Worm (Caenorhabditis elegans): ENCODE data around the gene flp-23.

Gene flp-23

DNA sequence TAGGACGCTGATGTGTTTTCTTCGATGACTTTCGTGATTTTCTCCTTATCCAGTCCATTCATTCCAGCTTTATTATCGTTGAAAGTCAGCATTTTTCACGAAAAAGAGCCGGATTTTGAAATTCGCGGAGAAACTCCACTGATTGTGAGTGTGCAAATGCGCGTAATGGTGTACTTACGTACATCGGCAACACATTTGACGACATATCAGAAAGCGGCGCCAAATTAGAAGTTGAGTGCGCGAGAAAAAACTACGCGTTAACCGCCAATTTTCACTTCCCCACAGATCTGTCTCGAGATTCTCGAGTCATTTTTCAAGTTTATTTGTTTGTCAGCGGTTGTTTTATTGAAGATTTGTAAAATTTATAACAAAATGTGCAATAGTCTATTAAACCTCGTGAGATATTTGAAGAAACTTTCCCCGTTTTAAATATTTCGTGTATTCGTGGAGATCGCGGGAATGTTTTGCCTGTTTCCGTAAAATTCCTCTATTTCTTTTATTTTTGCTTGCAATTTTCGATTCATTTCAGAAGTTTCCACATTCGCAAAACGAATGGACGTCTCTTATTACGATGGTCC, 22.1 kb upstream of the flp-23 start, which contains the start of the genes polk-1 and gpr-1:
polk-1 (minus strand) TSS at position 186 of the 578 bp plus-strand sequence.
gpr-1 (plus strand) TSS at position 528 of the 578 bp plus-strand sequence.
- TF ChIP-seq ceh-43 (GFP tag; optimal IDR thresholded peaks at IDR 0.05) (no peak), mab-5 (tag; optimal IDR thresholded peaks at IDR 0.05) (no peak), zip-8 (tag; optimal IDR thresholded peaks at IDR 0.05) (no peak), unc-120 (tag; optimal IDR thresholded peaks at IDR 0.05; ENCODE audit: poor library complexity, severe bottlenecking) (no peak), ces-1 (GFP tag; optimal IDR thresholded peaks at IDR 0.05) (peak; percentile 16), unc-39 (tag; optimal IDR thresholded peaks at IDR 0.05) (no peak), snpc-4 (tag; optimal IDR thresholded peaks at IDR 0.05) (no peak), mep-1 (tag; optimal IDR thresholded peaks at IDR 0.05) (peak; percentile 23), tbx-8 (GFP tag; optimal IDR thresholded peaks at IDR 0.05) (no peak), lsy-2 (tag; optimal IDR thresholded peaks at IDR 0.05) (peak; percentile 34), flh-1 (GFP tag; optimal IDR thresholded peaks at IDR 0.05) (no peak), nhr-237 (tag; optimal IDR thresholded peaks at IDR 0.05) (no peak)

DNA sequence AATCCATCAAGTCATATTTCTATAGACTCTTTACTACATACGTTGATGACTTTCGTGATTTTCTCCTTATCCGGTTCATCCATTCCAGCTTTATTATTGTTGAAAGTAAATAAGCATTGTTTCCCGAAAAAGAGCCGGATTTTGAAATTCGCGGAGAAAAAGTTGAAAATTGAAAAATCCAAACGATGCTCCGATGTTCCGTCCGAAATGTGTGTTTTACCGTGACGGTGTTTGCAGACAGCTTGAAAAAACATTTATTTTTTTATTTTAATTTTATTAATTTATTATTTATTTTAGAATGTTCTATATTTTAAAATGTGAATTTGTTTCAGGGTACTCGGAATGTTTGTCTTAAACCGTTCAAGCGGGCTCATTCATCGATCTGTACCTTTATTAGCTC, 19.7 kb upstream of the flp-23 start, which contains the start of gene dnj-10:
dnj-10 (plus strand) TSS at position 333 of the 400 bp plus-strand sequence.
- TF ChIP-seq elt-3 (tag; optimal IDR thresholded peaks at IDR 0.05) = no peak
- TF ChIP-seq unc-62 (GFP tag; optimal IDR thresholded peaks at IDR 0.05) = no peak
- TF ChIP-seq mep-1 (tag; optimal IDR thresholded peaks at IDR 0.05) = peak; percentile 57
- no peak for TF ChIP-seq lin-13 (tag; optimal IDR thresholded peaks at IDR 0.05)
- TF ChIP-seq nhr-237 (tag; optimal IDR thresholded peaks at IDR 0.05) = peak; percentile 3
- no peak for TF ChIP-seq lin-32 (GFP tag; optimal IDR thresholded peaks at IDR 0.05)
- peak; percentile 3 for TF ChIP-seq nhr-2 (tag; optimal IDR thresholded peaks at IDR 0.05)
- TF ChIP-seq nhr-28 (tag; optimal IDR thresholded peaks at IDR 0.05) = no peak
- peak; percentile 82 for TF ChIP-seq ces-1 (GFP tag; optimal IDR thresholded peaks at IDR 0.05)
- no peak for TF ChIP-seq drap-1 (GFP tag; optimal IDR thresholded peaks at IDR 0.05)
- peak; percentile 65 for TF ChIP-seq lsy-2 (tag; optimal IDR thresholded peaks at IDR 0.05)
- no peak for TF ChIP-seq flh-1 (GFP tag; optimal IDR thresholded peaks at IDR 0.05)
- no peak for TF ChIP-seq ceh-43 (GFP tag; optimal IDR thresholded peaks at IDR 0.05)

DNA sequence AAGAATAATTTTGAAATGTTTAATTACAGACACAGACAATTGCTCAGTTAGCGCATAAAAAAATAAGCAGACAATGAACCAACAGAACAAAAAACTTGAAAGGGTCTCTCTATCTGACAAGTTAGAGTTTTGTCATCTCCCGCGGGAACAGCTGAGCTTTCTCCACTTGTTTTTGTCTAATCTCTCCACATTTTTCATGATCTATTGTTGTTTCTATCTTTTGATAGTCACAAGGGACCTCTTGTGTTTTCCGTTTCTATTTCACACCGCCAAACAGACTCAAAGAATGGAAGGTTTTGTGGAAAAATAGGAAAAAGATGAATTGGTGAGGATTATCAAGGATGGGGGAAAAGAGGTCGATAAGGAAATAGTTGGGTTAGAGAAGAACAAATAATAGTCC, 13.8 kb upstream of the flp-23 start:
- TF ChIP-seq elt-1 (tag; optimal IDR thresholded peaks at IDR 0.05; ENCODE audit: borderline replicate concordance, insufficient read depth) (no peak), hlh-1 (tag; optimal IDR thresholded peaks at IDR 0.05) (peak; percentile 63)

DNA sequence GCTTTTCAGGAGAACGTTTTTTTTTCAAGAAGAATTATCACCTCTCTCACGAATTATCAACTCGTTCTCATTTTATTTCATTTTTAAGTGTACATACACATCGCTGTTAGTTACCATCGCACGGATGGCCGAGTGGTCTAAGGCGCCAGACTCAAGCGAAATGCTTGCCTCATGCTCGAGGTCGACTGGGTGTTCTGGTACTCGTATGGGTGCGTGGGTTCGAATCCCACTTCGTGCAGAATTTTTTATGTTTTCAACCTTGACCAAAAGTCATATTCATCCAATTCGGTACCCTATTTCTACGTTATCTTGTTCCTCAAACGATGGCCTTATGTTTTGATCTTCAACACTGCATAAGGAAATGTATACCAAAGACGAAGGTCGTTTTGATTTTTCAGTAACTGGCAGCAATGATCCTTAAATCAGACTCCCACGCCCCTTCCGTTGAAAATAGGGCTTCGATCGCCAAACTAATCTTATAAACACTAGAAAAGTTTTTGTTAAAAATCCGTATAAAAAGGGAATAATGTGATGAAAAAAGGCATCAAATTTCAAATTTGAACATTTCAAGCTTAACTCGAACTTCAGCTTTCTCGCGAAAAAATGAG, 11.3 kb upstream of the flp-23 start, which contains the start of gene fip-1:
fip-1 (plus strand) TSS at position 558 of the 608 bp plus-strand sequence.
- TF ChIP-seq pha-4 (tag; optimal IDR thresholded peaks at IDR 0.05) (no peak), mep-1 (tag; optimal IDR thresholded peaks at IDR 0.05) (no peak), unc-39 (tag; optimal IDR thresholded peaks at IDR 0.05) (no peak), ceh-39 (tag; optimal IDR thresholded peaks at IDR 0.05) (no peak), unc-62 (GFP tag; optimal IDR thresholded peaks at IDR 0.05) (no peak), ces-1 (GFP tag; optimal IDR thresholded peaks at IDR 0.05) (no peak), mls-2 (tag; optimal IDR thresholded peaks at IDR 0.05) (no peak), drap-1 (GFP tag; optimal IDR thresholded peaks at IDR 0.05) (no peak), ham-2 (GFP tag; optimal IDR thresholded peaks at IDR 0.05) (no peak), nhr-28 (tag; optimal IDR thresholded peaks at IDR 0.05) (no peak), nhr-76 (tag; optimal IDR thresholded peaks at IDR 0.05) (no peak), nhr-2 (tag; optimal IDR thresholded peaks at IDR 0.05) (no peak), ztf-11 (tag; optimal IDR thresholded peaks at IDR 0.05) (no peak), snpc-4 (tag; optimal IDR thresholded peaks at IDR 0.05) (no peak), lsy-2 (tag; optimal IDR thresholded peaks at IDR 0.05) (no peak), hlh-1 (tag; optimal IDR thresholded peaks at IDR 0.05) (no peak), sptf-1 (tag; optimal IDR thresholded peaks at IDR 0.05) (no peak), cnd-1 (tag; optimal IDR thresholded peaks at IDR 0.05) (no peak), unc-120 (tag; optimal IDR thresholded peaks at IDR 0.05; ENCODE audit: poor library complexity, severe bottlenecking) (no peak), lin-13 (tag; optimal IDR thresholded peaks at IDR 0.05) (no peak)

DNA sequence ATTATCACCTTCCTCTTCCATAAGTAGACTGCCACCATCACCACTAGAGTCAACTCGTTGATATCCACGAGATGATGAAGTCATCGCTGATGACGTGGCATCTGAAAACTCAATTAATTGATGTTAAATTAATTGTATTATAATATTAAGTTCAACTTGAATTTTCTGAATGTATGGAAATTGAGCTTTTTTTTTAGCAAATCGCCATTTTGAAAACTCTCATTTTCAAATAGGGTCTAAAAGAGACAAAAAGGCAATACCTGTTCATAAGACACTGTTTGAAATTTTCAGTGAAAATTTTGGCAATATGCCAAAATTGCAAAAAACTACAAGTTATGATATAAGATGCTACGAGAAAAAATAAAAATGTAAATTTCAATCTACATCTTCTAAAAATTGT, 6.9 kb upstream of the flp-23 start, which contains the start of gene twk-7:
twk-7 (minus strand) TSS at position 101 of the 400 bp plus-strand sequence.
- no peak for TF ChIP-seq cnd-1 (tag; optimal IDR thresholded peaks at IDR 0.05)
- TF ChIP-seq flh-1 (GFP tag; optimal IDR thresholded peaks at IDR 0.05) = no peak
- no peak for TF ChIP-seq snpc-4 (tag; optimal IDR thresholded peaks at IDR 0.05)
- TF ChIP-seq lin-13 (tag; optimal IDR thresholded peaks at IDR 0.05) = no peak
- TF ChIP-seq lsy-2 (tag; optimal IDR thresholded peaks at IDR 0.05) = no peak
- no peak for TF ChIP-seq drap-1 (GFP tag; optimal IDR thresholded peaks at IDR 0.05)
- TF ChIP-seq nhr-237 (tag; optimal IDR thresholded peaks at IDR 0.05) = no peak
- no peak for TF ChIP-seq blmp-1 (tag; optimal IDR thresholded peaks at IDR 0.05)
- TF ChIP-seq nhr-12 (tag; optimal IDR thresholded peaks at IDR 0.05) = no peak
- no peak for TF ChIP-seq sem-2 (GFP tag; optimal IDR thresholded peaks at IDR 0.05)
- TF ChIP-seq hlh-1 (tag; optimal IDR thresholded peaks at IDR 0.05) = no peak
- no peak for TF ChIP-seq mab-5 (tag; optimal IDR thresholded peaks at IDR 0.05)
- TF ChIP-seq mep-1 (tag; optimal IDR thresholded peaks at IDR 0.05) = no peak
- no peak for TF ChIP-seq ceh-83 (GFP tag; optimal IDR thresholded peaks at IDR 0.05)
- no peak for TF ChIP-seq unc-120 (tag; optimal IDR thresholded peaks at IDR 0.05; ENCODE audit: poor library complexity, severe bottlenecking)
- no peak for TF ChIP-seq nhr-76 (tag; optimal IDR thresholded peaks at IDR 0.05)
- TF ChIP-seq ceh-39 (tag; optimal IDR thresholded peaks at IDR 0.05) = no peak
- TF ChIP-seq bed-3 (GFP tag; optimal IDR thresholded peaks at IDR 0.05) = no peak
- TF ChIP-seq ham-2 (GFP tag; optimal IDR thresholded peaks at IDR 0.05) = no peak
- no peak for TF ChIP-seq lin-32 (GFP tag; optimal IDR thresholded peaks at IDR 0.05)
